Worm (Caenorhabditis elegans): ENCODE results near the gene T09A5.4.

T09A5.4 gene

ce11 chrII:7845571-7846236, at the start of gene T09A5.4:
TSS of gene T09A5.4 (plus strand) at chrII:7846186.
- TF ChIP-seq unc-62 (GFP tag; optimal IDR thresholded peaks at IDR 0.05 in 1 of 2) (peak in 1 of 2 experiments; percentile 92), unc-62 (tag; optimal IDR thresholded peaks at IDR 0.05) (no peak), mes-2 (tag; optimal IDR thresholded peaks at IDR 0.05; ENCODE audit: poor library complexity, severe bottlenecking) (peak; percentile 45), duxl-1 (tag; optimal IDR thresholded peaks at IDR 0.05; ENCODE audit: poor library complexity) (no peak), Y48G9A.11 (GFP tag; IDR thresholded peaks at IDR 0.05) (no peak), lsy-2 (tag; optimal IDR thresholded peaks at IDR 0.05) (peak in 1 of 2 experiments; percentile 33), ceh-32 (tag; optimal IDR thresholded peaks at IDR 0.05; ENCODE audit: poor library complexity) (no peak)

DNA sequence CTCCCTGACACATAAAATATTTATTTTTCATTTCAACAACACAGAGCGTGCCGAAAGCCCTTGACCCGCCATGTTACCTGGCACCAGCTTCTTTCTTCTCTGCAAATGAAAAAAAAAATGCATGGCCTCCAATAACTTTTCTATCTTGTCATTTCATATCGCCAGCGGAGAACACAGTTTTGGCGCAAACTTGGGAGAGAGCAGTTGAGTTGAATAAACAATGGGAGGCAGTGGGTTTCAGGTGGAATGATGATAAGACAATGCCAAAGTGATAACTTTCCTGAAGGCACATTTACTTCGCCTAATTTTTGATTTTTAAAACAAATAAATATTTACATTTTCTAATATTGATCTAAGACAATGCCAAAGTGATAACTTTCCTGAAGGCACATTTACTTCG, 44.7 kb upstream of the T09A5.4 start:
- TF ChIP-seq ces-1 (GFP tag; optimal IDR thresholded peaks at IDR 0.05) (no peak), lin-38 (GFP tag; IDR thresholded peaks at IDR 0.05) (no peak), nhr-237 (tag; optimal IDR thresholded peaks at IDR 0.05) (no peak), lin-1 (GFP tag; IDR thresholded peaks at IDR 0.05) (no peak), zag-1 (tag; optimal IDR thresholded peaks at IDR 0.05) (no peak), dmd-6 (GFP tag; IDR thresholded peaks at IDR 0.05) (peak; percentile 25; the same call in 1 of the 2 replicates), pqm-1 (tag; optimal IDR thresholded peaks at IDR 0.05) (peak; percentile 52)

DNA sequence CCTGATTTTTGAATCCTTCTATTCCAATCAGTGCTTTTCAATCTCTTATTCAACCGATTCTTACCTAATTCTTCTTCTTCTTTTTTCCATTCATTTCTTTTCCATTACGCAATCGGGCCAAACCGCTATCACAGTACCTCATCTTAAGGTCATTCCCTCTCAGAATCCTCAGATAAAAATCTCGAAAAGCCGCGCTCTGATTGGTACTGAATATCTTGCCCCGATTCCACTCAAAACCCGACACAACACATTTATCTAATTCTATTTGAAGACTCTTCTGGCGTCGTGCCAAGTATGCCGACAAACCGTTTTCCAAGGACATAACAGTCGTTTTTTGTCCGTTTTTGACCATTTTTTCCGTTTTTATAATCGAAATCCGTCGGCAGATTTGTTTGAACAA, 44.1 kb upstream of the T09A5.4 start:
- no peak for TF ChIP-seq vab-7 (GFP tag; IDR thresholded peaks at IDR 0.05)

DNA sequence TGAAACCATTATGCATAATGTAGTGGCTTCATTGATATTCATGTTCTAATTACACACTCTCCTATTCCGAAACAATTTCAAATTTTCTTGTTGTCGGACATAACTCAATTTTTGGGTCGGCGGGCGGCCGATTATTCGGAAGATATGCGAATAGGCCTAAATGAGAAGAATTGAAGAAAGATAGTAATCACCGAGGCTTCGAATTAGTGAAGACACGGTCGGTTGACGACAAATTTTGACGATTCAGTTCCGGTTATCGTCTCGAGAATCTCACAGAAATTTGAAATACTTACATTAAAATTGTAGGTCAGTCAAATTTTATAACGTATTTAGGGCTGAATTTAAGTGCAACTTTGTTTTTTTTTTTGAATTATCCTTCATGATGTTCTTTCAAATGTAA, 42.8 kb upstream of the T09A5.4 start:
- no peak for TF ChIP-seq zip-2 (tag; optimal IDR thresholded peaks at IDR 0.05)
- TF ChIP-seq lin-1 (GFP tag; IDR thresholded peaks at IDR 0.05) = no peak
- no peak for TF ChIP-seq daf-12 (tag; optimal IDR thresholded peaks at IDR 0.05)
- TF ChIP-seq mep-1 (tag; optimal IDR thresholded peaks at IDR 0.05) = no peak
- TF ChIP-seq ceh-62 (tag; optimal IDR thresholded peaks at IDR 0.05) = no peak
- no peak for TF ChIP-seq hmg-1.1 (GFP tag; IDR thresholded peaks at IDR 0.05)
- TF ChIP-seq nhr-77 (tag; optimal IDR thresholded peaks at IDR 0.05) = no peak
- no peak for TF ChIP-seq lir-3 (tag; optimal IDR thresholded peaks at IDR 0.05)
- no peak for TF ChIP-seq daf-19 (GFP tag; conservative IDR thresholded peaks at IDR 0.05)
- TF ChIP-seq nhr-11 (tag; optimal IDR thresholded peaks at IDR 0.05) = no peak
- TF ChIP-seq sdz-12 (GFP tag; optimal IDR thresholded peaks at IDR 0.05) = no peak
- no peak for TF ChIP-seq dmd-9 (GFP tag; IDR thresholded peaks at IDR 0.05)
- TF ChIP-seq vab-7 (GFP tag; IDR thresholded peaks at IDR 0.05) = no peak

ce11 chrII:7806054-7806453, 39.9 kb upstream of the T09A5.4 start:
- no peak for TF ChIP-seq mdl-1 (tag; optimal IDR thresholded peaks at IDR 0.05)
- no peak for TF ChIP-seq aly-2 (tag; optimal IDR thresholded peaks at IDR 0.05)

DNA sequence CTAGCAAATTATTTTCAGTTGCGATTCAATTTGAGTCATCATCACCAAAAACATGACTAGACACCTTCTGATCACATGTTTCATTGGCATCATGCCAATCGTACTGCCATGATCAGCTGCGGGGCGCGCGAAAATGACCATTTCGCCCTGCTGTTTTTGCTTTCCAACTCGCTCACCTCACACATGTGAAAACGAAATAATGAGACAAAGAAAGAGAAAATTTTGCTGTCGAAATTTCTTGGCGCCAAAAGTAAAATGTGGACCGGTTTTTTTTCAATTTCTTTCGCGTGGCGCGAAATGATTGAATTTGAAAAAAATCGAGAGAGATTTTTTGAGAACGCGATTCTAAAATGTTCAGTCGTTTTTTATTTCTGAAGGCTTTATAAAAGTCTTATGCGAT, 39.1 kb upstream of the T09A5.4 start:
- no peak for TF ChIP-seq F37D6.2 (tag; optimal IDR thresholded peaks at IDR 0.05)
- TF ChIP-seq ZK546.5 (tag; optimal IDR thresholded peaks at IDR 0.05) = no peak
- no peak for TF ChIP-seq ceh-32 (tag; optimal IDR thresholded peaks at IDR 0.05; ENCODE audit: poor library complexity)
- peak; percentile 67 for TF ChIP-seq dpl-1 (GFP tag; optimal IDR thresholded peaks at IDR 0.05)
- peak; percentile 9 for TF ChIP-seq hlh-11 (tag; optimal IDR thresholded peaks at IDR 0.05)
- no peak for TF ChIP-seq nhr-42 (GFP tag; IDR thresholded peaks at IDR 0.05)
- TF ChIP-seq skn-1 (tag; optimal IDR thresholded peaks at IDR 0.05) = no peak
- no peak for TF ChIP-seq F49E8.2 (tag; optimal IDR thresholded peaks at IDR 0.05; ENCODE audit: borderline replicate concordance)
- peak; percentile 70 for TF ChIP-seq hlh-30 (tag; optimal IDR thresholded peaks at IDR 0.05; ENCODE audit: insufficient read depth)
- TF ChIP-seq mep-1 (tag; optimal IDR thresholded peaks at IDR 0.05) = no peak
- peak; percentile 45; the same call in 1 of the 2 replicates for TF ChIP-seq dmd-6 (GFP tag; IDR thresholded peaks at IDR 0.05)
- peak; percentile 11 for TF ChIP-seq mxl-3 (GFP tag; optimal IDR thresholded peaks at IDR 0.05)
- no peak for TF ChIP-seq arid-1 (GFP tag; conservative IDR thresholded peaks at IDR 0.05)
- no peak for TF ChIP-seq jun-1 (tag; optimal IDR thresholded peaks at IDR 0.05)
- no peak for TF ChIP-seq madf-5 (GFP tag; IDR thresholded peaks at IDR 0.05)
- no peak for TF ChIP-seq Y75B8A.6 (GFP tag; IDR thresholded peaks at IDR 0.05)
